Fruit fly (Drosophila melanogaster): ENCODE measurements around the gene CG14684.

The CG14684 gene

DNA sequence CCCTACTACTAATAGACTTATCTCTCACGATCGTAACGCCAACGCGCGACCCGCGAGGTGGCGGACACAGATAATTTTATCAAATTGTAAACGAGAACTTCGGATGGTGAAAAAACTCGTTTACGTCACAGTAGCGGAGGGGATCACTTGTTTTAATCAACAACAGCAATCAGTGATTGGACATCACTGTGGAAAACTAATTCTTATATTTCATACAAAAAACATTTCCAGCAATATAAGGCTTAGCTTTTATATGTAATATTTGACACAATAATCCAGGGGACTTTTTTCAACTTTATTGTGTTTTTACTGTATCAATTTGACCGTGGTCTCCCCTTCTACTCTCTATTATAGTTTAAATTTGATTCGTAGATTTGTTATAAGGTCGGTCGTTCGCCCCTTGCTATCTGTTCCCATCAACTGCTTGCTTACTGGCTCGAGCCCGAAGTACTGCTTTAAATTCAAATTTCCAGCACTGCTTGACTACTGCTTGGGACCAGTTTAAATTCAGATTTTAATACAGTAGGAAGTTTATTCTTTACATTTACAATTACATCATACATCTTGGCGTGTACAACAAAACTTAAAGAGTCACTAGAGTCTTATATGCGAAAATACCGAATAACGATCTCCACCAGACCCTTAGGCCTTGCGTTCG lies 29.4 kb upstream of the CG14684 start, which contains the start of gene CG6465:
Gene CG6465 (minus strand): TSS at position 7 of the 658 bp plus-strand sequence.
- TF ChIP-seq N (GFP tag; optimal IDR thresholded peaks at IDR 0.05), result peak; percentile 44
- TF ChIP-seq Rel (GFP tag; optimal IDR thresholded peaks at IDR 0.05), result no peak
- TF ChIP-seq Rel (tag; optimal IDR thresholded peaks at IDR 0.05), result no peak
- TF ChIP-seq tai (GFP tag; optimal IDR thresholded peaks at IDR 0.05), result peak; percentile 27
- no peak for TF ChIP-seq pan (optimal IDR thresholded peaks at IDR 0.05)
- no peak for TF ChIP-seq sage (GFP tag; optimal IDR thresholded peaks at IDR 0.05)
- TF ChIP-seq fru (GFP tag; optimal IDR thresholded peaks at IDR 0.05), result no peak
- peak; percentile 76 for TF ChIP-seq Myc (optimal IDR thresholded peaks at IDR 0.05)

DNA sequence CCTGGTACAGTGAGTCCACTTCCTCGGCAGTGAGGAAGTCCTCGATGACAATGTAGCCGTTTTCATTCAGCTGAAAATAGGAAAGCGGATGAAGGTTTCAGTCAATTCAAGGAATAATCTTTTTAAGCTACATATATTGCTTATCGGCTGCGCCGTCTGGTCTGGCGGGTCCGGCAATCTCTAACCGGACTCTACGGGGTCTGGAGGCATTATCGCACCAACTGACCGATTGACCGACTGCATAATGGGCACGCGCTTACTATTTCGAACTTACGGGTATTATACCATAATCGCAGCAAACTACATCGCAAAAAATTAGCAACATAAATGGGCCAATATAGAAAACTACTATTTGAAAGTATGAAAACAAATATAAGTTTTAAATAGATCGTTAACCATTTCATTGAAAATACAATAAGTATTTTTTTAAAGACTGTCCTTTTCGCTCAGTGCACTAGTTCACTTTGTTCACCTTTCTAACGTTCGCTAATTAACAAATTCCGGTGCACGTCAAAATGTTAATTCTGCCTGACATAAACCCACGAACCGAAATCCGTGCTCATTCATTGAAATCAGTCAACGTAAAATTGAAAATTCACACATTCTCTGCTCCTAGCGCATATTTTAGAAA lies 27.7 kb upstream of the CG14684 start:
- TF ChIP-seq tai (GFP tag; optimal IDR thresholded peaks at IDR 0.05) (no peak), sage (GFP tag; optimal IDR thresholded peaks at IDR 0.05) (no peak), Hr83 (GFP tag; optimal IDR thresholded peaks at IDR 0.05; ENCODE audit: poor library complexity, severe bottlenecking) (no peak), CrebA (GFP tag; optimal IDR thresholded peaks at IDR 0.05; ENCODE audit: borderline replicate concordance) (no peak), lola (GFP tag; optimal IDR thresholded peaks at IDR 0.05) (no peak), rgr (GFP tag; optimal IDR thresholded peaks at IDR 0.05) (no peak), N (GFP tag; optimal IDR thresholded peaks at IDR 0.05) (no peak), Vsx2 (GFP tag; optimal IDR thresholded peaks at IDR 0.05; ENCODE audit: partially characterized antibody) (no peak), Sp1 (GFP tag; optimal IDR thresholded peaks at IDR 0.05) (no peak), Abd-B (GFP tag; optimal IDR thresholded peaks at IDR 0.05) (no peak), dl (GFP tag; optimal IDR thresholded peaks at IDR 0.05; ENCODE audit: insufficient read depth in 1 of 2, partially characterized antibody in 2 of 2) (no peak), HLH106 (tag; optimal IDR thresholded peaks at IDR 0.05) (no peak), Mio (GFP tag; optimal IDR thresholded peaks at IDR 0.05) (no peak), foxo (GFP tag; optimal IDR thresholded peaks at IDR 0.05) (no peak), GATAd (GFP tag; optimal IDR thresholded peaks at IDR 0.05) (no peak), CG32264 (GFP tag; optimal IDR thresholded peaks at IDR 0.05) (no peak), usp (GFP tag; optimal IDR thresholded peaks at IDR 0.05) (no peak), Dif (GFP tag; optimal IDR thresholded peaks at IDR 0.05; ENCODE audit: partially characterized antibody) (no peak)

DNA sequence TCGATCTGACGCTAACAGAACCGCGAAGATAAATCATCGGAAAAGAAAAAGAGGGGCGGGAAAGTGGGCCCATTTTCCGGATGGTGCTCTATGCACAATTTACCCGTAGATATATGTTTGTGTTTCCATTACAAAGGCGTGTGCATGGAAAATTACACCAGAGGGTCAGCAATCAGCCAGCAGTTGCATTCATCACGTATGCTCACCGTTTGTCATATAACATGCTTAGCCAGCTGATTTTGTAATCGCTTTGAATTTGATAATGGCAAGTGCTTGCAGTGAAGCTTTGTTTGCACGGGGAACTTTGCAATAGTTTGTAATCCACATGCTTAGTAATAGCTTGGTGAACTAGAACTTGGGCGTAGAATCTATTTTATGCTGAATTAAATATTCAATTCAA lies 26.9 kb upstream of the CG14684 start:
- TF ChIP-seq woc (GFP tag; optimal IDR thresholded peaks at IDR 0.05) (no peak), Hr78 (GFP tag; optimal IDR thresholded peaks at IDR 0.05) (no peak), Jra (GFP tag; optimal IDR thresholded peaks at IDR 0.05) (no peak), lola (GFP tag; optimal IDR thresholded peaks at IDR 0.05) (no peak), jim (GFP tag; optimal IDR thresholded peaks at IDR 0.05) (no peak), rgr (GFP tag; optimal IDR thresholded peaks at IDR 0.05) (no peak)

DNA sequence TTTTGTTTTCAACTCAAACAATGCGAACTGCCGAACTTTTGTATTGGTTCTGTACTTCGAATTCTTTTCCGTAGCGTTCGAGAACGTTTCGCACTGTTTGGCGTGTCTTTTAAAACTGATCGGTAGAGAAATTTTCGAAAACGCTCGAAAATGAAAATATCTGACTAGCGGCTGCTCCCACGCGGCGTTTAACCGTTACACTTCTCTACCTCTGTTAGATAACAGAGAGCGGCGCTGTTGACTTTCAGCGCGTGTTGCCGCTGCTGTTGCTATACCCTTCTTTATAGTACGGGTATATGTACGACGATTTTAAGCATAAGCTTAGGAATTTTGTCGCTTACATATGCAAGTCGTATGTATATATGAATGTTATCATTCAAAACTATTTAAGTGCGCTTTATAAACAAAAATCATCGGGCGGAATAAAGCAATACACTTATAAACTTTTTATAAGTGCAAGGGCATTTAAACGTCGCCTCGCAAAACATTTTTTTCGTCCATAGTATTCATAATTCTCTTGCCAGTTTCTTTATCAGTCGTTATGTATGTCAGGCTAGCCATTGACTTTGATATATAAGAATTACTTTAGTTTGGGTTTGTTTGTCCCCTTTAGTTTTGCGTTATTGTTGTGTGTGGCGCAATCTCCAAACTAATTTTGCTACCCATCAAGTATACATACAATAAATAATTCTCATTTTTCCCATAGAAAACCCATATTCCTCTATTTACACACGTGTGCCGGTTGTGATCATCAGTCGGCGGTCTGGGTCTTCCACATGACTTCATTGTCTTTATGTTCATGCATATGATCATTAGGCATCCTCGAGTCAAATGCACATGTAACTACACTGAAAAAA lies 25.7 kb upstream of the CG14684 start, which contains the start of gene Phyhd1:
Gene Phyhd1 (minus strand): TSS at position 101 of the 857 bp plus-strand sequence.
- TF ChIP-seq foxo (GFP tag; optimal IDR thresholded peaks at IDR 0.05), result peak; percentile 36 to 88
- TF ChIP-seq rgr (GFP tag; optimal IDR thresholded peaks at IDR 0.05), result peak; percentile 89
- TF ChIP-seq lola (GFP tag; optimal IDR thresholded peaks at IDR 0.05), result no peak
- peak; percentile 60 for TF ChIP-seq HLH106 (tag; optimal IDR thresholded peaks at IDR 0.05)
- TF ChIP-seq Dif (GFP tag; optimal IDR thresholded peaks at IDR 0.05; ENCODE audit: partially characterized antibody), result no peak
- TF ChIP-seq CrebA (GFP tag; optimal IDR thresholded peaks at IDR 0.05; ENCODE audit: borderline replicate concordance), result peak; percentile 32
- peak; percentile 90 for TF ChIP-seq br (GFP tag; optimal IDR thresholded peaks at IDR 0.05)
- TF ChIP-seq ey (GFP tag; optimal IDR thresholded peaks at IDR 0.05), result peak; percentile 87
- no peak for TF ChIP-seq pan (optimal IDR thresholded peaks at IDR 0.05)
- TF ChIP-seq OdsH (GFP tag; optimal IDR thresholded peaks at IDR 0.05), result peak; percentile 91
- peak; percentile 90 for TF ChIP-seq h (GFP tag; optimal IDR thresholded peaks at IDR 0.05)
- no peak for TF ChIP-seq usp (GFP tag; optimal IDR thresholded peaks at IDR 0.05)
- TF ChIP-seq Hr78 (GFP tag; optimal IDR thresholded peaks at IDR 0.05), result no peak
- peak; percentile 41 for TF ChIP-seq Sp1 (GFP tag; optimal IDR thresholded peaks at IDR 0.05)
- TF ChIP-seq Abd-B (GFP tag; optimal IDR thresholded peaks at IDR 0.05), result no peak
- peak; percentile 93 for TF ChIP-seq sv (GFP tag; optimal IDR thresholded peaks at IDR 0.05)
- TF ChIP-seq fru (GFP tag; optimal IDR thresholded peaks at IDR 0.05), result peak; percentile 87
- TF ChIP-seq tai (GFP tag; optimal IDR thresholded peaks at IDR 0.05), result peak; percentile 36
- TF ChIP-seq dl (GFP tag; optimal IDR thresholded peaks at IDR 0.05; ENCODE audit: insufficient read depth in 1 of 2, partially characterized antibody in 2 of 2), result no peak
- TF ChIP-seq Rel (GFP tag; optimal IDR thresholded peaks at IDR 0.05), result peak; percentile 65
- TF ChIP-seq Rel (tag; optimal IDR thresholded peaks at IDR 0.05), result no peak
- TF ChIP-seq woc (GFP tag; optimal IDR thresholded peaks at IDR 0.05), result peak; percentile 77
- peak; percentile 55 for TF ChIP-seq dmrt93B (GFP tag; optimal IDR thresholded peaks at IDR 0.05)
- TF ChIP-seq Mio (GFP tag; optimal IDR thresholded peaks at IDR 0.05), result peak; percentile 68
- peak; percentile 72 for TF ChIP-seq psq (GFP tag; optimal IDR thresholded peaks at IDR 0.05)
- peak; percentile 81 for TF ChIP-seq CG32264 (GFP tag; optimal IDR thresholded peaks at IDR 0.05)
- peak; percentile 52 for TF ChIP-seq sage (GFP tag; optimal IDR thresholded peaks at IDR 0.05)
- peak; percentile 78 for TF ChIP-seq Hnf4 (GFP tag; optimal IDR thresholded peaks at IDR 0.05)
- TF ChIP-seq Myc (optimal IDR thresholded peaks at IDR 0.05), result no peak
- no peak for TF ChIP-seq N (GFP tag; optimal IDR thresholded peaks at IDR 0.05)
- no peak for TF ChIP-seq Vsx2 (GFP tag; optimal IDR thresholded peaks at IDR 0.05; ENCODE audit: partially characterized antibody)
- no peak for TF ChIP-seq Dfd (GFP tag; optimal IDR thresholded peaks at IDR 0.05)
- TF ChIP-seq brk (GFP tag; optimal IDR thresholded peaks at IDR 0.05), result peak; percentile 29

Measured in whole organism, wandering third instar larva.